Worm (Caenorhabditis elegans): ENCODE results near the gene T26A8.4.

The T26A8.4 gene

ce11 chrIV:8446904-8447303, 14.2 kb upstream of the T26A8.4 start, which contains the start of gene T01B11.1:
T01B11.1 (plus strand) TSS chrIV:8447204.
- TF ChIP-seq sox-4 (tag; optimal IDR thresholded peaks at IDR 0.05) (no peak), efl-1 (optimal IDR thresholded peaks at IDR 0.05) (no peak), efl-1 (GFP tag; optimal IDR thresholded peaks at IDR 0.05 in 1 of 2) (peak in 1 of 2 experiments; percentile 4)

- TF ChIP-seq ztf-4 (tag; optimal IDR thresholded peaks at IDR 0.05) (peak; percentile 88), ces-1 (GFP tag; optimal IDR thresholded peaks at IDR 0.05) (no peak), rnt-1 (tag; optimal IDR thresholded peaks at IDR 0.05) (peak; percentile 82), snpc-4 (tag; optimal IDR thresholded peaks at IDR 0.05) (peak; percentile 77), zip-4 (GFP tag; optimal IDR thresholded peaks at IDR 0.05) (peak; percentile 58), lin-15B (tag; optimal IDR thresholded peaks at IDR 0.05) (no peak), lin-39 (tag; optimal IDR thresholded peaks at IDR 0.05) (no peak), egl-13 (tag; optimal IDR thresholded peaks at IDR 0.05) (peak; percentile 21), dpl-1 (GFP tag; optimal IDR thresholded peaks at IDR 0.05) (peak; percentile 9 to 52 (median 21)), nhr-76 (tag; optimal IDR thresholded peaks at IDR 0.05) (no peak), fkh-4 (tag; optimal IDR thresholded peaks at IDR 0.05; ENCODE audit: borderline replicate concordance) (no peak), nhr-19 (GFP tag; conservative IDR thresholded peaks at IDR 0.05) (peak; percentile 69), dsc-1 (tag; optimal IDR thresholded peaks at IDR 0.05) (peak; percentile 55), grh-1 (GFP tag; IDR thresholded peaks at IDR 0.05) (peak; percentile 64), sup-37 (GFP tag; optimal IDR thresholded peaks at IDR 0.05) (no peak), unc-98 (GFP tag; IDR thresholded peaks at IDR 0.05) (no peak), nhr-85 (tag) (peak; percentile 88), pag-3 (tag; optimal IDR thresholded peaks at IDR 0.05; ENCODE audit: borderline replicate concordance, insufficient read depth) (no peak), lin-14 (GFP tag; optimal IDR thresholded peaks at IDR 0.05) (peak; percentile 92), fos-1 (tag; optimal IDR thresholded peaks at IDR 0.05) (peak; percentile 71), tbx-2 (tag; optimal IDR thresholded peaks at IDR 0.05) (peak; percentile 47), xbp-1 (tag; optimal IDR thresholded peaks at IDR 0.05) (peak; percentile 52), ceh-88 (GFP tag; IDR thresholded peaks at IDR 0.05) (peak; percentile 56; the same call in 1 of the 2 replicates), sox-4 (tag; optimal IDR thresholded peaks at IDR 0.05) (no peak), mep-1 (tag; optimal IDR thresholded peaks at IDR 0.05) (peak; percentile 71), unc-30 (tag; optimal IDR thresholded peaks at IDR 0.05) (no peak), pax-3 (tag; optimal IDR thresholded peaks at IDR 0.05) (peak; percentile 45), Y116A8C.19 (tag; optimal IDR thresholded peaks at IDR 0.05; ENCODE audit: borderline replicate concordance) (no peak), pqm-1 (tag; optimal IDR thresholded peaks at IDR 0.05) (no peak), sptf-1 (tag; optimal IDR thresholded peaks at IDR 0.05) (no peak), mab-9 (GFP tag; IDR thresholded peaks at IDR 0.05) (0 out of 2 replicates have a peak, but pooled peaks have one; percentile 32), mdl-1 (tag; optimal IDR thresholded peaks at IDR 0.05) (peak in 1 of 2 experiments; percentile 92), isw-1 (GFP tag; IDR thresholded peaks at IDR 0.05) (peak; percentile 42), aha-1 (tag; optimal IDR thresholded peaks at IDR 0.05) (no peak), nhr-237 (tag; optimal IDR thresholded peaks at IDR 0.05) (no peak), aly-2 (tag; optimal IDR thresholded peaks at IDR 0.05) (peak; percentile 72), C04F5.9 (tag; optimal IDR thresholded peaks at IDR 0.05) (peak; percentile 30), nhr-84 (tag; optimal IDR thresholded peaks at IDR 0.05) (peak; percentile 48), nhr-20 (tag; optimal IDR thresholded peaks at IDR 0.05) (peak; percentile 78), lsy-2 (tag; optimal IDR thresholded peaks at IDR 0.05) (peak; percentile 89 to 91), unc-62 (GFP tag; optimal IDR thresholded peaks at IDR 0.05) (no peak), ceh-90 (tag; optimal IDR thresholded peaks at IDR 0.05) (peak; percentile 3), egl-27 (tag; optimal IDR thresholded peaks at IDR 0.05) (peak in 1 of 2 experiments; percentile 68), vab-15 (tag; optimal IDR thresholded peaks at IDR 0.05) (peak; percentile 58), C16A3.4 (tag; optimal IDR thresholded peaks at IDR 0.05) (peak; percentile 65), ceh-63 (GFP tag; optimal IDR thresholded peaks at IDR 0.05) (no peak), nhr-47 (tag; optimal IDR thresholded peaks at IDR 0.05) (peak; percentile 60)
These were observed 880 bp downstream of the T26A8.4 start for ce11 chrIV:8431567-8432458.

Measured in whole organism, L1 larva.